Fruit fly (Drosophila melanogaster) whole organism, prepupa: ENCODE measurements around the gene Mzt1.

Experiments
- Blimp-1 ChIP-seq: fragments of 200-800 bp; sonication (Bioruptor generic); optimal IDR thresholded peaks from 3 replicates; lab custom pipeline; 2017; ENCODE audit warnings: missing biosample characterization, missing genetic modification characterization, mild to moderate bottlenecking, moderate library complexity, missing genetic modification reagents
- CG10631 ChIP-seq: fragments of 200-800 bp; sonication (Bioruptor generic); optimal IDR thresholded peaks from 2 replicates; lab custom pipeline; 2016; ENCODE audit warnings: missing biosample characterization, missing genetic modification characterization
- CG10669 ChIP-seq: fragments of 200-800 bp; sonication (Bioruptor generic); optimal IDR thresholded peaks from 3 replicates; lab custom pipeline; 2018; ENCODE audit warnings: missing biosample characterization, mild to moderate bottlenecking, missing genetic modification characterization, moderate library complexity
- CG11294 ChIP-seq: fragments of 200-800 bp; sonication (Bioruptor generic); IDR thresholded peaks from 2 replicates; pipeline ENCODE4 v1.3.6; 2022; ENCODE audit warnings: missing biosample characterization, missing genetic modification characterization
- CG11762 ChIP-seq: fragments of 200-800 bp; sonication (Bioruptor generic); optimal IDR thresholded peaks from 3 replicates; lab custom pipeline; 2016; ENCODE audit warnings: missing biosample characterization, missing genetic modification characterization; ENCODE audit not compliant: insufficient read depth
- CG11902 ChIP-seq: fragments of 200-800 bp; sonication (Bioruptor generic); optimal IDR thresholded peaks from 3 replicates; lab custom pipeline; 2016; ENCODE audit warnings: missing biosample characterization, missing genetic modification characterization
- CG15336 ChIP-seq: fragments of 200-800 bp; sonication (Bioruptor generic); IDR thresholded peaks from 2 replicates; pipeline ENCODE4 v1.3.6; 2022; ENCODE audit warnings: missing biosample characterization, missing genetic modification characterization
- CG3032 ChIP-seq: fragments of 200-800 bp; optimal IDR thresholded peaks from 2 replicates; lab custom pipeline; 2019; ENCODE audit warnings: missing biosample characterization, mild to moderate bottlenecking, missing genetic modification characterization, moderate library complexity
- CG31627 ChIP-seq: fragments of 200-800 bp; sonication (Bioruptor generic); optimal IDR thresholded peaks from 3 replicates; lab custom pipeline; 2016; ENCODE audit warnings: missing biosample characterization, missing genetic modification characterization
- CG32006 ChIP-seq: fragments of 200-800 bp; sonication (Bioruptor generic); optimal IDR thresholded peaks from 3 replicates; lab custom pipeline; 2017; ENCODE audit warnings: missing biosample characterization, mild to moderate bottlenecking, missing genetic modification characterization
- CG34406 ChIP-seq: fragments of 200-800 bp; sonication (Bioruptor generic); optimal IDR thresholded peaks from 3 replicates; lab custom pipeline; 2016; ENCODE audit warnings: missing biosample characterization, missing genetic modification characterization
- CG3919 ChIP-seq: fragments of 200-800 bp; sonication (Bioruptor generic); optimal IDR thresholded peaks from 3 replicates; lab custom pipeline; 2016; ENCODE audit warnings: missing biosample characterization, missing genetic modification characterization
- CG6276 ChIP-seq: fragments of 200-800 bp; sonication (Bioruptor generic); optimal IDR thresholded peaks from 2 replicates; lab custom pipeline; 2017; ENCODE audit warnings: missing biosample characterization, mild to moderate bottlenecking, missing genetic modification characterization
- CG6808 ChIP-seq: fragments of 200-800 bp; sonication (Bioruptor generic); optimal IDR thresholded peaks from 3 replicates; lab custom pipeline; 2017; ENCODE audit warnings: missing biosample characterization, missing genetic modification characterization, mild to moderate bottlenecking, moderate library complexity, missing genetic modification reagents
- CG6854 ChIP-seq: fragments of 200-800 bp; sonication (Bioruptor generic); optimal IDR thresholded peaks from 2 replicates; lab custom pipeline; 2017; ENCODE audit warnings: missing biosample characterization, mild to moderate bottlenecking, missing genetic modification characterization
- CG7368 ChIP-seq: fragments of 200-800 bp; sonication (Bioruptor generic); optimal IDR thresholded peaks from 3 replicates; lab custom pipeline; 2016; ENCODE audit warnings: missing biosample characterization, missing genetic modification characterization
- CG8119 ChIP-seq: fragments of 200-800 bp; sonication (Bioruptor generic); IDR thresholded peaks from 3 replicates; pipeline ENCODE4 v1.3.6; 2022; ENCODE audit warnings: missing biosample characterization, missing genetic modification characterization
- CG8319 ChIP-seq: fragments of 200-800 bp; sonication (Bioruptor generic); optimal IDR thresholded peaks from 3 replicates; lab custom pipeline; 2016; ENCODE audit warnings: missing biosample characterization, missing genetic modification characterization
- CG8632 ChIP-seq: fragments of 200-800 bp; sonication (Bioruptor generic); optimal IDR thresholded peaks from 3 replicates; lab custom pipeline; 2016; ENCODE audit warnings: missing biosample characterization, missing genetic modification characterization
- CG9139 ChIP-seq: fragments of 200-800 bp; sonication (Bioruptor generic); optimal IDR thresholded peaks from 3 replicates; lab custom pipeline; 2017; ENCODE audit warnings: missing biosample characterization, mild to moderate bottlenecking, missing genetic modification characterization
- Eip78C ChIP-seq: fragments of 200-800 bp; sonication (Bioruptor generic); peaks from one replicate; lab custom pipeline; 2016; ENCODE audit warnings: missing biosample characterization, missing genetic modification characterization
- Ets21C ChIP-seq: fragments of 200-800 bp; sonication (Bioruptor generic); optimal IDR thresholded peaks from 3 replicates; lab custom pipeline; 2016; ENCODE audit warnings: missing biosample characterization, missing genetic modification characterization
- Ets96B ChIP-seq: fragments of 200-800 bp; optimal IDR thresholded peaks from 2 replicates; lab custom pipeline; 2019; ENCODE audit warnings: missing biosample characterization, mild to moderate bottlenecking, missing genetic modification characterization, moderate library complexity
- Hr38 ChIP-seq: sonication (Bioruptor generic); optimal IDR thresholded peaks from 2 replicates; lab custom pipeline; 2016; ENCODE audit warnings: missing biosample characterization, missing genetic modification characterization
- Hr39 ChIP-seq: fragments of 200-800 bp; sonication (Bioruptor generic); optimal IDR thresholded peaks from 2 replicates; lab custom pipeline; 2016; ENCODE audit warnings: missing biosample characterization, missing genetic modification characterization
- Hr4 ChIP-seq: fragments of 200-800 bp; sonication (Bioruptor generic); optimal IDR thresholded peaks from 3 replicates; lab custom pipeline; 2016; ENCODE audit warnings: missing biosample characterization, missing genetic modification characterization
- Lpt ChIP-seq: fragments of 200-800 bp; sonication (Bioruptor generic); optimal IDR thresholded peaks from 3 replicates; lab custom pipeline; 2016; ENCODE audit warnings: missing biosample characterization, missing genetic modification characterization
- OdsH ChIP-seq: fragments of 200-800 bp; sonication (Bioruptor generic); optimal IDR thresholded peaks from 3 replicates; lab custom pipeline; 2016; ENCODE audit warnings: missing biosample characterization, missing genetic modification characterization
- Smox ChIP-seq: fragments of 200-800 bp; sonication (Bioruptor generic); optimal IDR thresholded peaks from 3 replicates; lab custom pipeline; 2016; ENCODE audit warnings: missing biosample characterization, missing genetic modification characterization
- Sox102F ChIP-seq: fragments of 200-800 bp; sonication (Bioruptor generic); optimal IDR thresholded peaks from 2 replicates; lab custom pipeline; 2016; ENCODE audit warnings: missing biosample characterization, mild to moderate bottlenecking, missing genetic modification characterization
- Sox14 ChIP-seq: fragments of 200-800 bp; sonication (Bioruptor generic); optimal IDR thresholded peaks from 3 replicates; lab custom pipeline; 2016; ENCODE audit warnings: missing biosample characterization, missing genetic modification characterization
- Sox15 ChIP-seq: fragments of 200-800 bp; sonication (Bioruptor generic); optimal IDR thresholded peaks from 3 replicates; lab custom pipeline; 2016; ENCODE audit warnings: missing biosample characterization, missing genetic modification characterization
- achi ChIP-seq: fragments of 200-800 bp; sonication (Bioruptor generic); optimal IDR thresholded peaks from 3 replicates; lab custom pipeline; 2016; ENCODE audit warnings: missing biosample characterization, missing genetic modification characterization
- acj6 ChIP-seq: fragments of 200-800 bp; sonication (Bioruptor generic); optimal IDR thresholded peaks from 3 replicates; lab custom pipeline; 2016; ENCODE audit warnings: missing biosample characterization, missing genetic modification characterization
- cyc ChIP-seq: fragments of 200-800 bp; sonication (Bioruptor generic); optimal IDR thresholded peaks from 3 replicates; lab custom pipeline; 2016; ENCODE audit warnings: missing biosample characterization, missing genetic modification characterization
- dac ChIP-seq: fragments of 200-800 bp; sonication (Bioruptor generic); optimal IDR thresholded peaks from 2 replicates; lab custom pipeline; 2017; ENCODE audit warnings: missing biosample characterization, mild to moderate bottlenecking, missing genetic modification characterization
- dsx ChIP-seq: fragments of 200-800 bp; optimal IDR thresholded peaks from 3 replicates; lab custom pipeline; 2019; ENCODE audit warnings: missing biosample characterization, mild to moderate bottlenecking, missing genetic modification characterization, moderate library complexity; ENCODE audit not compliant: poor library complexity, severe bottlenecking
- eg ChIP-seq: fragments of 200-800 bp; sonication (Bioruptor generic); IDR thresholded peaks from 3 replicates; pipeline ENCODE4 v1.3.6; 2022; ENCODE audit warnings: missing biosample characterization, missing genetic modification characterization
- lz ChIP-seq: fragments of 200-800 bp; sonication (Bioruptor generic); optimal IDR thresholded peaks from 3 replicates; lab custom pipeline; 2016; ENCODE audit warnings: missing biosample characterization, missing genetic modification characterization
- net ChIP-seq: fragments of 200-800 bp; sonication (Bioruptor generic); optimal IDR thresholded peaks from 3 replicates; lab custom pipeline; 2016; ENCODE audit warnings: missing biosample characterization, missing genetic modification characterization
- pdm3 ChIP-seq: fragments of 200-800 bp; sonication (Bioruptor generic); optimal IDR thresholded peaks from 3 replicates; lab custom pipeline; 2016; ENCODE audit warnings: missing biosample characterization, missing genetic modification characterization
- salr ChIP-seq, 2 experiments: fragments of 200-800 bp; sonication (Bioruptor generic); optimal IDR thresholded peaks; 3 replicates each; lab custom pipeline; 2016 to 2018; ENCODE audit warnings: missing biosample characterization in 2 of 2, missing genetic modification characterization in 2 of 2, mild to moderate bottlenecking in 1 of 2
- ss ChIP-seq, 2 experiments: fragments of 200-800 bp; sonication (Bioruptor generic); optimal IDR thresholded peaks; 2 replicates in 1 of 2; 3 replicates in 1 of 2; lab custom pipeline; 2017 to 2018; ENCODE audit warnings: mild to moderate bottlenecking in 2 of 2, missing biosample characterization in 2 of 2, missing genetic modification characterization in 2 of 2, moderate library complexity in 1 of 2
- svp ChIP-seq: fragments of 200-800 bp; sonication (Bioruptor generic); peaks from one replicate; lab custom pipeline; 2016; ENCODE audit warnings: missing biosample characterization, missing genetic modification characterization
- topi ChIP-seq: fragments of 200-800 bp; sonication (Bioruptor generic); optimal IDR thresholded peaks from 3 replicates; lab custom pipeline; 2016; ENCODE audit warnings: missing biosample characterization, missing genetic modification characterization

Mzt1 gene

dm6 chr3L:2388683-2389315 lies at the start of gene Mzt1:
Gene Mzt1, plus strand, starts transcription at chr3L:2389265.
- TF ChIP-seq topi (GFP tag; lab: Kevin White, UChicago) (no peak), svp (GFP tag; lab: Kevin White, UChicago) (peak; percentile 63), CG10669 (GFP tag; lab: Kevin White, UChicago) (no peak), Hr39 (GFP tag; lab: Kevin White, UChicago) (no peak)

- TF ChIP-seq CG3919 (GFP tag; lab: Kevin White, UChicago) (no peak), ss (GFP tag; optimal IDR thresholded peaks at IDR 0.05; lab: Kevin White, UChicago) (no peak), CG15336 (no peak), Eip78C (GFP tag; lab: Kevin White, UChicago) (no peak), cyc (GFP tag; lab: Kevin White, UChicago) (no peak), net (GFP tag; lab: Kevin White, UChicago) (no peak), Ets96B (no peak), topi (GFP tag; lab: Kevin White, UChicago) (no peak), CG34406 (GFP tag; lab: Kevin White, UChicago) (no peak), CG9139 (GFP tag; lab: Kevin White, UChicago) (no peak), CG11762 (no peak), Ets21C (no peak), svp (GFP tag; lab: Kevin White, UChicago) (no peak), CG8119 (GFP tag; lab: Robert Waterston, UW) (no peak), CG6854 (GFP tag; lab: Kevin White, UChicago) (no peak), achi (GFP tag; lab: Kevin White, UChicago) (no peak), dsx (no peak), dac (GFP tag; lab: Kevin White, UChicago) (no peak), CG11902 (GFP tag; lab: Kevin White, UChicago) (no peak)
Observed at dm6 chr3L:2360257-2360656, 28.8 kb upstream of the Mzt1 start, which contains the start of gene CG13801. Gene CG13801, plus strand, starts transcription at chr3L:2360557.

- TF ChIP-seq topi (GFP tag; lab: Kevin White, UChicago) (no peak), cyc (GFP tag; lab: Kevin White, UChicago) (peak; percentile 24), CG7368 (GFP tag; lab: Kevin White, UChicago) (peak; percentile 8), Blimp-1 (GFP tag; lab: Kevin White, UChicago) (no peak), CG3032 (tag; lab: Kevin White, UChicago) (peak; percentile 44), lz (peak; percentile 22), CG11294 (GFP tag; lab: Robert Waterston, UW) (no peak), Sox102F (GFP tag; lab: Kevin White, UChicago) (no peak), salr (GFP tag; optimal IDR thresholded peaks at IDR 0.05; lab: Kevin White, UChicago) (no peak), CG34406 (GFP tag; lab: Kevin White, UChicago) (no peak), Sox14 (GFP tag; lab: Kevin White, UChicago) (peak; percentile 32), achi (GFP tag; lab: Kevin White, UChicago) (peak; percentile 67), Lpt (no peak), CG32006 (peak; percentile 17), CG8632 (GFP tag; lab: Kevin White, UChicago) (no peak), Hr39 (GFP tag; lab: Kevin White, UChicago) (no peak), Smox (GFP tag; lab: Kevin White, UChicago) (no peak), dsx (peak; percentile 31), net (GFP tag; lab: Kevin White, UChicago) (no peak), CG11902 (GFP tag; lab: Kevin White, UChicago) (no peak), CG8319 (GFP tag; lab: Kevin White, UChicago) (no peak), svp (GFP tag; lab: Kevin White, UChicago) (peak; percentile 42), Sox15 (GFP tag; lab: Kevin White, UChicago) (no peak), CG6808 (GFP tag; lab: Kevin White, UChicago) (no peak), Hr4 (no peak), CG3919 (GFP tag; lab: Kevin White, UChicago) (peak; percentile 11), CG10631 (GFP tag; lab: Kevin White, UChicago) (peak; percentile 43), Ets21C (no peak), ss (GFP tag; optimal IDR thresholded peaks at IDR 0.05; lab: Kevin White, UChicago) (no peak), OdsH (peak; percentile 48), CG31627 (GFP tag; lab: Kevin White, UChicago) (no peak), CG11762 (no peak), CG8119 (GFP tag; lab: Robert Waterston, UW) (no peak), acj6 (GFP tag; lab: Kevin White, UChicago) (peak; percentile 26), Hr38 (GFP tag; lab: Kevin White, UChicago) (no peak), pdm3 (GFP tag; lab: Kevin White, UChicago) (peak; percentile 5), CG6276 (GFP tag; lab: Kevin White, UChicago) (no peak), Eip78C (GFP tag; lab: Kevin White, UChicago) (peak; percentile 20), eg (GFP tag; lab: Robert Waterston, UW) (no peak)
Observed at dm6 chr3L:2371882-2372281, 17.2 kb upstream of the Mzt1 start, which contains the start of the genes CG1317 and CG8993. Gene CG1317, minus strand, starts transcription at chr3L:2371939. Gene CG8993, plus strand, starts transcription at chr3L:2372199.
